Worm (Caenorhabditis elegans) whole organism, mixed stage, embryonic: ENCODE results near the gene vps-39.

Experiments
- ces-1 ChIP-seq: fragments of 150-350 bp; optimal IDR thresholded peaks from 2 replicates; lab custom pipeline; 2014; ENCODE audit warnings: missing biosample characterization, missing genetic modification reagents, missing genetic modification characterization
- elt-3 ChIP-seq: fragments of 150-350 bp; optimal IDR thresholded peaks from 2 replicates; lab custom pipeline; 2014; ENCODE audit warnings: missing biosample characterization, missing genetic modification characterization
- lin-13 ChIP-seq: fragments of 150-350 bp; optimal IDR thresholded peaks from 2 replicates; lab custom pipeline; 2014; ENCODE audit warnings: missing biosample characterization, missing genetic modification characterization
- mls-2 ChIP-seq: sonication (generic microtip); optimal IDR thresholded peaks from 2 replicates; lab custom pipeline; 2016; ENCODE audit warnings: mild to moderate bottlenecking, missing genetic modification characterization, moderate library complexity, missing compliant biosample characterization

DNA sequence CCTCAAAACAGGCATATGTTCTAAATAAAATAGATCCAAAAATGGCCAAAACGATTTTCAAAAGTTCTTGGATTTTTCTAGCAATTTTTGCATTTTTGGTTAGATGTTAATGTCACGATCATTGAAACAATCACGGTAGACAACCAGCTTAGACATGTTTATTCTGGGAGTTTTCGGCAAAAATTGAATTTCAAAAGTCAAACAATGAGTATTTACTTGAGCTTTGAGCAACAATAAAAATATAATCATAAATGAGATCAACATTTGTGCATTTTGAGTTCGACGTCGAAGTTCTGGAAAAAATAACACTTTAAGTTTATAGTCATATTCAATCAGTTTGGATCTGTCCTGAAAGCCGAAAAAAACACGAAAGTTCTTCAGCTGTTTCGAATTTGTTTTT lies 12.0 kb downstream of the vps-39 start, which contains the start of gene T08G5.2:
- no peak for TF ChIP-seq elt-3
- no peak for TF ChIP-seq ces-1 (GFP tag; lab: Kevin White, UChicago)
- TF ChIP-seq lin-13 (tag; lab: Kevin White, UChicago), result no peak
- TF ChIP-seq mls-2, result no peak
